Fruit fly (Drosophila melanogaster) whole organism, embryonic: ENCODE results near the gene SoYb.

Source experiments
- B-H1 ChIP-seq: fragments of 200-800 bp; sonication (Bioruptor generic); IDR thresholded peaks from 3 replicates; pipeline ENCODE4 v1.3.6; 2022; ENCODE audit warnings: missing biosample characterization, missing genetic modification characterization
- Bgb ChIP-seq: fragments of 200-800 bp; sonication (Bioruptor generic); IDR thresholded peaks from 2 replicates; pipeline ENCODE4 v1.3.6; 2022; ENCODE audit warnings: missing biosample characterization, missing genetic modification characterization; ENCODE audit not compliant: partially characterized antibody
- Blimp-1 ChIP-seq: fragments of 200-800 bp; sonication (Bioruptor generic); optimal IDR thresholded peaks from 3 replicates; lab custom pipeline; 2018; ENCODE audit warnings: missing biosample characterization, missing genetic modification characterization, mild to moderate bottlenecking, moderate library complexity, missing genetic modification reagents
- CG10209 ChIP-seq: fragments of 200-800 bp; sonication (Bioruptor generic); optimal IDR thresholded peaks from 3 replicates; lab custom pipeline; 2017; ENCODE audit warnings: missing biosample characterization, mild to moderate bottlenecking, missing genetic modification characterization, missing genetic modification reagents
- CG1024 ChIP-seq: fragments of 200-800 bp; sonication (Bioruptor generic); IDR thresholded peaks from 2 replicates; pipeline ENCODE4 v1.3.6; 2022; ENCODE audit warnings: missing biosample characterization, missing genetic modification characterization
- CG10366 ChIP-seq: fragments of 200-800 bp; sonication (Bioruptor generic); IDR thresholded peaks from 2 replicates; pipeline ENCODE4 v1.3.6; 2022; ENCODE audit warnings: missing biosample characterization, missing genetic modification characterization
- CG13894 ChIP-seq: fragments of 200-800 bp; sonication (Bioruptor generic); optimal IDR thresholded peaks from 3 replicates; lab custom pipeline; 2018; ENCODE audit warnings: missing biosample characterization, mild to moderate bottlenecking, missing genetic modification characterization, moderate library complexity
- CG15073 ChIP-seq: fragments of 200-800 bp; sonication (Bioruptor generic); optimal IDR thresholded peaks from 2 replicates; lab custom pipeline; 2016; ENCODE audit warnings: missing biosample characterization, missing genetic modification characterization
- CG16813 ChIP-seq: fragments of 200-800 bp; sonication (Bioruptor generic); IDR thresholded peaks from 3 replicates; pipeline ENCODE4 v1.3.6; 2022; ENCODE audit warnings: missing biosample characterization, missing genetic modification characterization; ENCODE audit not compliant: partially characterized antibody
- CG5953 ChIP-seq: fragments of 200-800 bp; sonication (Bioruptor generic); IDR thresholded peaks from 2 replicates; pipeline ENCODE4 v1.3.6; 2022; ENCODE audit warnings: missing biosample characterization, missing genetic modification characterization
- CG6272 ChIP-seq: fragments of 200-800 bp; sonication (Bioruptor generic); IDR thresholded peaks from 2 replicates; pipeline ENCODE4 v1.3.6; 2022; ENCODE audit warnings: missing biosample characterization, missing genetic modification characterization
- CG6791 ChIP-seq: fragments of 200-800 bp; sonication (Bioruptor generic); IDR thresholded peaks from 3 replicates; pipeline ENCODE4 v1.3.6; 2022; ENCODE audit warnings: missing biosample characterization, missing genetic modification characterization; ENCODE audit not compliant: partially characterized antibody
- CG7963 ChIP-seq: fragments of 200-800 bp; sonication (Bioruptor generic); IDR thresholded peaks from 3 replicates; pipeline ENCODE4 v1.3.6; 2022; ENCODE audit warnings: missing biosample characterization, missing genetic modification characterization; ENCODE audit not compliant: partially characterized antibody
- CTCF ChIP-seq: fragments of 200-800 bp; sonication (Bioruptor generic); optimal IDR thresholded peaks from 2 replicates; lab custom pipeline; 2017; ENCODE audit warnings: missing biosample characterization, mild to moderate bottlenecking, missing genetic modification characterization, moderate library complexity
- D19B ChIP-seq: fragments of 200-800 bp; sonication (Bioruptor generic); optimal IDR thresholded peaks from 2 replicates; lab custom pipeline; 2017; ENCODE audit warnings: missing biosample characterization, mild to moderate bottlenecking, missing genetic modification characterization
- Dfd ChIP-seq, 2 experiments: fragments of >200 bp; optimal IDR thresholded peaks; 2 replicates each; lab custom pipeline; 2017; ENCODE audit warnings: missing biosample characterization in 2 of 2, missing genetic modification characterization in 2 of 2
- Dref ChIP-seq: fragments of 200-800 bp; sonication (Bioruptor generic); IDR thresholded peaks from 2 replicates; pipeline ENCODE4 v1.3.6; 2022; ENCODE audit warnings: missing biosample characterization, missing genetic modification characterization
- Drgx ChIP-seq: fragments of 200-800 bp; sonication (Bioruptor generic); IDR thresholded peaks from 2 replicates; pipeline ENCODE4 v1.3.6; 2022; ENCODE audit warnings: missing biosample characterization, missing genetic modification characterization
- Eip74EF ChIP-seq, 2 experiments: fragments of 200-800 bp in 1 of 2; fragments of >200 bp in 1 of 2; sonication (Bioruptor generic) in 1 of 2; optimal IDR thresholded peaks; 2 replicates each; lab custom pipeline; 2017 to 2019; ENCODE audit warnings: missing biosample characterization in 2 of 2, missing genetic modification characterization in 2 of 2, mild to moderate bottlenecking in 1 of 2, moderate library complexity in 1 of 2
- Ets65A ChIP-seq: fragments of 200-800 bp; sonication (Bioruptor generic); peaks from one replicate; lab custom pipeline; 2016; ENCODE audit warnings: missing biosample characterization, missing genetic modification characterization
- Fer1 ChIP-seq: fragments of 200-800 bp; sonication (Bioruptor generic); optimal IDR thresholded peaks from 2 replicates; lab custom pipeline; 2017; ENCODE audit warnings: missing biosample characterization, mild to moderate bottlenecking, missing genetic modification characterization
- H15 ChIP-seq: fragments of 200-800 bp; sonication (Bioruptor generic); IDR thresholded peaks from 3 replicates; pipeline ENCODE4 v1.3.6; 2022; ENCODE audit warnings: missing biosample characterization, missing genetic modification characterization
- HLH4C ChIP-seq: fragments of 200-800 bp; sonication (Bioruptor generic); IDR thresholded peaks from 3 replicates; pipeline ENCODE4 v1.3.6; 2022; ENCODE audit warnings: missing biosample characterization, missing genetic modification characterization; ENCODE audit not compliant: partially characterized antibody
- HmgZ ChIP-seq: fragments of 200-800 bp; sonication (Bioruptor generic); optimal IDR thresholded peaks from 2 replicates; lab custom pipeline; 2018; ENCODE audit warnings: missing biosample characterization, mild to moderate bottlenecking, missing genetic modification characterization
- Hr51 ChIP-seq, 2 experiments: fragments of 200-800 bp; sonication (Bioruptor generic); optimal IDR thresholded peaks; 2 replicates in 1 of 2; 3 replicates in 1 of 2; lab custom pipeline; 2016 to 2018; ENCODE audit warnings: missing biosample characterization in 2 of 2, missing genetic modification characterization in 2 of 2, mild to moderate bottlenecking in 1 of 2, moderate library complexity in 1 of 2
- Med ChIP-seq: fragments of 200-800 bp; sonication (Bioruptor generic); peaks from one replicate; lab custom pipeline; 2016; ENCODE audit warnings: missing biosample characterization, missing genetic modification characterization, mild to moderate bottlenecking, inconsistent platforms, moderate library complexity
- Scr ChIP-seq: fragments of 200-800 bp; sonication (Bioruptor generic); IDR thresholded peaks from 2 replicates; pipeline ENCODE4 v1.3.6; 2022; ENCODE audit warnings: missing biosample characterization, missing genetic modification characterization; ENCODE audit not compliant: partially characterized antibody
- Sox102F ChIP-seq: fragments of 200-800 bp; sonication (Bioruptor generic); optimal IDR thresholded peaks from 2 replicates; lab custom pipeline; 2018; ENCODE audit warnings: missing biosample characterization, mild to moderate bottlenecking, missing genetic modification characterization, moderate library complexity
- amos ChIP-seq: fragments of 200-800 bp; sonication (Bioruptor generic); IDR thresholded peaks from 2 replicates; pipeline ENCODE4 v1.3.6; 2022; ENCODE audit warnings: missing biosample characterization, missing genetic modification characterization; ENCODE audit not compliant: partially characterized antibody
- aop ChIP-seq: fragments of 200-800 bp; sonication (Bioruptor generic); IDR thresholded peaks from 2 replicates; pipeline ENCODE4 v1.3.6; 2022; ENCODE audit warnings: missing biosample characterization, missing genetic modification characterization
- ato ChIP-seq: fragments of 200-800 bp; sonication (Bioruptor generic); IDR thresholded peaks from 2 replicates; pipeline ENCODE4 v1.3.6; 2022; ENCODE audit warnings: missing biosample characterization, missing genetic modification characterization; ENCODE audit not compliant: partially characterized antibody
- bbx ChIP-seq: fragments of 200-800 bp; sonication (Bioruptor generic); IDR thresholded peaks from 2 replicates; pipeline ENCODE4 v1.3.6; 2022; ENCODE audit warnings: missing biosample characterization, missing genetic modification characterization; ENCODE audit not compliant: partially characterized antibody
- chinmo ChIP-seq: fragments of 200-800 bp; sonication (Bioruptor generic); IDR thresholded peaks from 4 replicates; pipeline ENCODE4 v1.3.6; 2022; ENCODE audit warnings: missing biosample characterization, missing genetic modification characterization; ENCODE audit not compliant: partially characterized antibody
- exex ChIP-seq: fragments of 200-800 bp; sonication (Bioruptor generic); optimal IDR thresholded peaks from 4 replicates; lab custom pipeline; 2018; ENCODE audit warnings: missing biosample characterization, mild to moderate bottlenecking, missing genetic modification characterization, moderate library complexity
- hb ChIP-seq: fragments of 200-800 bp; sonication (Bioruptor generic); IDR thresholded peaks from 3 replicates; pipeline ENCODE4 v1.3.6; 2022; ENCODE audit warnings: missing biosample characterization, missing genetic modification characterization; ENCODE audit not compliant: partially characterized antibody
- jing ChIP-seq: fragments of 200-800 bp; sonication (Bioruptor generic); optimal IDR thresholded peaks from 2 replicates; lab custom pipeline; 2018; ENCODE audit warnings: missing biosample characterization, mild to moderate bottlenecking, missing genetic modification characterization
- nerfin-2 ChIP-seq: fragments of 200-800 bp; sonication (Bioruptor generic); IDR thresholded peaks from 2 replicates; pipeline ENCODE4 v1.3.6; 2022; ENCODE audit warnings: missing biosample characterization, missing genetic modification characterization; ENCODE audit not compliant: partially characterized antibody
- seq ChIP-seq: fragments of 200-800 bp; sonication (Bioruptor generic); IDR thresholded peaks from 2 replicates; pipeline ENCODE4 v1.3.6; 2022; ENCODE audit warnings: missing biosample characterization, missing genetic modification characterization
- tna ChIP-seq: fragments of 200-800 bp; sonication (Bioruptor generic); IDR thresholded peaks from 2 replicates; pipeline ENCODE4 v1.3.6; 2022; ENCODE audit warnings: missing biosample characterization, missing genetic modification characterization; ENCODE audit not compliant: partially characterized antibody
- zen2 ChIP-seq: fragments of 200-800 bp; sonication (Bioruptor generic); IDR thresholded peaks from 3 replicates; pipeline ENCODE4 v1.3.6; 2022; ENCODE audit warnings: missing biosample characterization, missing genetic modification characterization; ENCODE audit not compliant: partially characterized antibody

The SoYb gene

DNA sequence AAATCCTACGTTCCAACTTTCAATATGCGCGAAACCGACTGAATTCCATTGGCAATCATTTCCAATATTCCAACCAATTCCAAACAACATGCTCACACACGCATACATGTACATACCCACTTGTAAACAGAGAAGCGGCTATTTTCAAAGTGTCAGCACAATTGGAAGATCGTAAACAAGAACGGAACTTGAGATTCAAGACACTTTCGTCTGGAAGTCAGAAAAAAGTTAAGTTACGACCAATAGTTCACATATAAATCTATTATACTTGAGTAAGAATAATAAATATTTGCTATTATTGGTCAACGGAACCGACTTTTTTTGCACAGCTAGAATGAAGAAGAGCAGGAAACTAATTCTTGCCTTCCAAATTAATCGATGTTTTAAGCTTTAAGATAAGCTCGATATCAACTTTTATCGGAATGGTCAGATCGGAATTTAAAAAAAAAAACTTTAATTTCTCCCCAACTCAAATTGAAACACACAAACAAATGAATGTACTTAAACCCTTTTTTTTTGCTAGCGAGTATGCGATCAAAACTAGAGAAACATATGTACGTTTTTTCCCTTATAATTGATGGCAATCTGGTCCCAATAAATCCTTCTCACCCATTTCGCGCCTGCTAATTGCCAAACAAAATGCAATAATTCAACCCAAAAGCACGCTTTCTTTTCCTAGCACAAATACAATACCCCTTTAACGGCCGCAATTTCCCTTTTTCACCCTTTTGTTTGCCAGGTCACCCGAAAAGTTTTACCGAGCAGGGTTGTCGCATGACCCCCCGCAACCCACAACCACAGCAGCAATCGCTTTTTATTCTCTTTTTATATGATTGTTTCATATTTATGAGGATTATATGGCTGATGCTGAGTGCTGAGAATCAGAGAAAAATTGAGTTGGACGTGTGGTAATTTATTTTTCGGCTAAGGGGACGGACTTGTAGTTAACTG, at the start of gene SoYb, which contains the start of gene CG31875 (continued):
- TF ChIP-seq CG13894 (tag; lab: Kevin White, UChicago) (no peak), Dfd (GFP tag; optimal IDR thresholded peaks at IDR 0.05; lab: Kevin White, UChicago) (no peak), Med (GFP tag; lab: Kevin White, UChicago) (peak; percentile 13), CG10209 (GFP tag; lab: Kevin White, UChicago) (no peak), CG5953 (GFP tag; lab: Robert Waterston, UW) (no peak), B-H1 (no peak), jing (GFP tag; lab: Kevin White, UChicago) (no peak), Eip74EF (GFP tag; optimal IDR thresholded peaks at IDR 0.05; lab: Kevin White, UChicago) (peak in 1 of 2 experiments; percentile 25), CG1024 (GFP tag; lab: Robert Waterston, UW) (no peak), seq (GFP tag; lab: Robert Waterston, UW) (no peak), Fer1 (GFP tag; lab: Kevin White, UChicago) (no peak), CG6272 (no peak), Dref (peak; percentile 51)
- TF ChIP-seq, all 482 proteins: peak for 12

DNA sequence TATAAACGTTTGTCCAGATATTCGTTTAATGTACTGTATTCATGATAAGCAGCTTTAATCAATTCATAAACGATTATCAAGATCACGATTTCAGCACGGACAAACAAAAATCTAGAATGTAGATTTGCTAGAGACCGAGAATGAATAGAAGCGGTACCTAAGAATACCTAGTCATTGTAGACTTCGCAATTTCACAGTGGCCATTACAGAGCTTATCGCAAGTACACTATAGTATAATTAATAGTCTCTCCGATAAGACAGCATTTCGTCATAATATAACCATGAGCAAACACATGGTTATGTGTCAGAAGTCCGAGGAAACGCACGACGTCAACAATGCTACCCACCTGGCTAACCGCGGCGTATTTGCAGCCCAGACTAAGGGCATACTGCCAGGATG, 46.7 kb upstream of the SoYb start, which contains the start of gene CG33301:
Gene CG33301 (plus strand): TSS at position 301 of the 400 bp plus-strand sequence.
- TF ChIP-seq exex (tag; lab: Kevin White, UChicago), result peak; percentile 33
- TF ChIP-seq Scr (GFP tag; lab: Robert Waterston, UW), result no peak

dm6 chr2L:10035786-10036364, 33.3 kb upstream of the SoYb start:
- TF ChIP-seq HmgZ (tag; lab: Kevin White, UChicago), result no peak
- peak in 1 of 2 experiments; percentile 33 for TF ChIP-seq Hr51 (GFP tag; optimal IDR thresholded peaks at IDR 0.05; lab: Kevin White, UChicago)
- peak; percentile 12 for TF ChIP-seq Sox102F (GFP tag; lab: Kevin White, UChicago)
- 0 out of 4 replicates have a peak, but pooled peaks have one; percentile 60 for TF ChIP-seq chinmo (GFP tag; lab: Robert Waterston, UW)
- no peak for TF ChIP-seq aop (GFP tag; lab: Robert Waterston, UW)
- peak; percentile 51 for TF ChIP-seq Blimp-1
- peak; percentile 14 for TF ChIP-seq Ets65A (GFP tag; lab: Kevin White, UChicago)
- peak; percentile 39 for TF ChIP-seq Drgx
- no peak for TF ChIP-seq CG15073 (GFP tag; lab: Kevin White, UChicago)

- peak; percentile 55; the same call in 1 of the 2 replicates for TF ChIP-seq Scr (GFP tag; lab: Robert Waterston, UW)
- TF ChIP-seq amos, result 0 out of 2 replicates have a peak, but pooled peaks have one; percentile 20
- TF ChIP-seq Bgb (GFP tag; lab: Robert Waterston, UW), result peak; percentile 82
- TF ChIP-seq ato (GFP tag; lab: Robert Waterston, UW), result peak; percentile 81
- TF ChIP-seq CG6791 (GFP tag; lab: Robert Waterston, UW), result peak; percentile 78
- no peak for TF ChIP-seq Hr51 (GFP tag; optimal IDR thresholded peaks at IDR 0.05; lab: Kevin White, UChicago)
- TF ChIP-seq H15 (GFP tag; lab: Robert Waterston, UW), result 0 out of 3 replicates have a peak, but pooled peaks have one; percentile 32
- TF ChIP-seq CG16813 (GFP tag; lab: Robert Waterston, UW), result peak; percentile 78
- TF ChIP-seq D19B (GFP tag; lab: Kevin White, UChicago), result peak; percentile 38
- peak; percentile 95 for TF ChIP-seq HLH4C (GFP tag; lab: Robert Waterston, UW)
- peak; percentile 95 for TF ChIP-seq nerfin-2 (GFP tag; lab: Robert Waterston, UW)
- TF ChIP-seq CG10366 (GFP tag; lab: Robert Waterston, UW), result no peak
- peak; percentile 81 for TF ChIP-seq hb (GFP tag; lab: Robert Waterston, UW)
- peak; percentile 83 for TF ChIP-seq CTCF (GFP tag; lab: Kevin White, UChicago)
- TF ChIP-seq zen2 (GFP tag; lab: Robert Waterston, UW), result peak; percentile 40; the same call in 1 of the 3 replicates
- TF ChIP-seq chinmo (GFP tag; lab: Robert Waterston, UW), result 0 out of 4 replicates have a peak, but pooled peaks have one; percentile 31
- peak; percentile 75 for TF ChIP-seq bbx (GFP tag; lab: Robert Waterston, UW)
- TF ChIP-seq Drgx, result peak; percentile 55; the same call in 1 of the 2 replicates
- TF ChIP-seq tna (GFP tag; lab: Robert Waterston, UW), result peak; percentile 95
- TF ChIP-seq CG7963 (GFP tag; lab: Robert Waterston, UW), result peak; percentile 89
These were observed 30.9 kb upstream of the SoYb start for dm6 chr2L:10033410-10033809.
